Worm (Caenorhabditis elegans) whole organism, L4/young adult: ENCODE data around the gene F56D6.11.

Source experiments
- W03F9.2 ChIP-seq: fragments of 150-350 bp; optimal IDR thresholded peaks from 2 replicates; lab custom pipeline; 2014; ENCODE audit warnings: missing biosample characterization, missing genetic modification characterization
- dao-5 ChIP-seq: sonication (generic microtip); optimal IDR thresholded peaks from 2 replicates; lab custom pipeline; 2016; ENCODE audit warnings: missing genotype, missing genetic modification characterization, moderate library complexity, missing compliant biosample characterization
- him-1 ChIP-seq: sonication (generic microtip); optimal IDR thresholded peaks from 2 replicates; lab custom pipeline; 2016; ENCODE audit warnings: missing genotype, missing genetic modification reagents, missing genetic modification characterization, missing compliant biosample characterization

Gene F56D6.11

DNA sequence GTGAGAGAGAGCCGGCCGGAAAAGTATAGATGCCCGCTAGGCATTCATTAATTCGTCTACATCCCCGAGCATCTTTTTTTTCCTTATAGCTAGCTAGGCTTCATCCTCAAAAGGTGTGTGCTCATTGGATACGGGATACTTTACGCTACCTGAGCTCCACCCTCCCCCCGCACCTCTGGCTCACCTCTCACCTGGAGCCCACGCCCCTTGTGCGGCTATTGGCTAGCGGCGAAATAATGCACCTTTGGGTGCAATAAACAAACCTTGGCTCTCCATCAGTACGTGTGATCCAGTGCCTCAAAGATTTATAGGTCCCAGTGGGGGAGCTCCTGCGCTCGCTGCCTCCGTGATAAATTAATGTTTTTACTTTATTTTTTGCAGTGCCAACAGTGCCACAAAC, 50.1 kb downstream of the F56D6.11 start:
- no peak for TF ChIP-seq him-1 (tag; lab: Kevin White, UChicago)
- no peak for TF ChIP-seq W03F9.2 (tag; lab: Kevin White, UChicago)
- TF ChIP-seq dao-5 (tag; lab: Kevin White, UChicago): no peak
